Worm (Caenorhabditis elegans): ENCODE data around the gene F25H9.7.

DNA sequence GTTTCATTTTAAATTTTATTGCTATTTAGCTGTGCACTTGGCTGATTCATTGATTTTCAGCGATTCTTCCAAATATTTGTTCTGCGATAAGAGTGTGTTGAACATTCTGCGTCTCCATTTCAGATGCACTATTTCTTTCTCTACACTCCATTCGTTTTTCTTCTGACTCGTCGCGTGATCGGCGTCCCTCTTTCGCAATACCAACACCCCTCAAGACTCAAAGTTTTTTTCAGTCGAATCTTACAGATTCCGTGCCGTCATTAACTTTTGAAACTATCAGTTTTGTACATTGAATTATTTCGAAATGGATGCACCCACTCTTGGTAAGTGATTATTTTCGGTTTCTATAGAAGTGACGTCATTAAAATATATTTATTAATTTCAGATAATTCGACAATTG is 5.2 kb upstream of the F25H9.7 start, which contains the start of gene frm-10:
- TF ChIP-seq med-1 (GFP tag; optimal IDR thresholded peaks at IDR 0.05; ENCODE audit: insufficient read depth) (no peak), klf-2 (GFP tag; conservative IDR thresholded peaks at IDR 0.05) (no peak), flt-1 (GFP tag; IDR thresholded peaks at IDR 0.05) (no peak), ztf-23 (GFP tag; IDR thresholded peaks at IDR 0.05) (no peak), T22C8.4 (GFP tag; IDR thresholded peaks at IDR 0.05) (no peak), ztf-29 (GFP tag; IDR thresholded peaks at IDR 0.05) (no peak), cog-1 (tag; optimal IDR thresholded peaks at IDR 0.05) (no peak)

Data from whole organism, midembryonic.